Fruit fly (Drosophila melanogaster): ENCODE measurements around the gene CG13073.

The CG13073 gene

DNA sequence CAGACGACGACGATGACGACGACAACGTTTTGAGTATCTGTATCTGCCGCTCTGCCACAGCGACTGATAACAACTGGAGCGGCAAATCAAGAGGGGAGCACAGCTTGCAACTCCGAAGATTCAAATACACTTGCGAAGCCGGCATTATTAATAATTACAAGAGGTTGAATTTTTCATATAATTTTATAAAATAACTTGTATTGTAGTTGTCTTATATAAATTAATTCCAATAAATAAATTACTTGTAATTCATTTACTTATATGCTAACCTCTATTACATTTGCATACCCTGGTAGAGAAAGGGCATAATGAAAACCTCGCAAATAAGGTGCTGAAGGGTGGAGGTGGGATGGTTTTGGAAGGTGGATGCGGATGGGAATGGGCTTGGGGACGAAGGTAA, 13.0 kb downstream of the CG13073 start (continued):
- peak; percentile 71 for TF ChIP-seq Sp1 (GFP tag; optimal IDR thresholded peaks at IDR 0.05)
- TF ChIP-seq jim (GFP tag; optimal IDR thresholded peaks at IDR 0.05): no peak
- TF ChIP-seq Myc (optimal IDR thresholded peaks at IDR 0.05): no peak
- peak; percentile 17 for TF ChIP-seq woc (GFP tag; optimal IDR thresholded peaks at IDR 0.05)
- TF ChIP-seq CrebA (GFP tag; optimal IDR thresholded peaks at IDR 0.05; ENCODE audit: borderline replicate concordance): no peak
- peak; percentile 73 for TF ChIP-seq HLH106 (tag; optimal IDR thresholded peaks at IDR 0.05)
- peak; percentile 53 for TF ChIP-seq brk (GFP tag; optimal IDR thresholded peaks at IDR 0.05)
- no peak for TF ChIP-seq usp (GFP tag; optimal IDR thresholded peaks at IDR 0.05)
- peak; percentile 67 for TF ChIP-seq OdsH (GFP tag; optimal IDR thresholded peaks at IDR 0.05)
- peak; percentile 58 for TF ChIP-seq h (GFP tag; optimal IDR thresholded peaks at IDR 0.05)
- peak; percentile 18 for TF ChIP-seq sage (GFP tag; optimal IDR thresholded peaks at IDR 0.05)
- TF ChIP-seq GATAd (GFP tag; optimal IDR thresholded peaks at IDR 0.05): no peak
- TF ChIP-seq tai (GFP tag; optimal IDR thresholded peaks at IDR 0.05): no peak
- TF ChIP-seq CG32264 (GFP tag; optimal IDR thresholded peaks at IDR 0.05): no peak
- TF ChIP-seq rgr (GFP tag; optimal IDR thresholded peaks at IDR 0.05): peak; percentile 58

- no peak for TF ChIP-seq dl (GFP tag; optimal IDR thresholded peaks at IDR 0.05; ENCODE audit: insufficient read depth in 1 of 2, partially characterized antibody in 2 of 2)
- TF ChIP-seq Sp1 (GFP tag; optimal IDR thresholded peaks at IDR 0.05): peak; percentile 77
- peak; percentile 75 to 89 for TF ChIP-seq foxo (GFP tag; optimal IDR thresholded peaks at IDR 0.05)
- TF ChIP-seq tai (GFP tag; optimal IDR thresholded peaks at IDR 0.05): peak; percentile 49
- peak; percentile 77 for TF ChIP-seq HLH106 (tag; optimal IDR thresholded peaks at IDR 0.05)
- TF ChIP-seq CG32264 (GFP tag; optimal IDR thresholded peaks at IDR 0.05): peak; percentile 46
- peak; percentile 90 for TF ChIP-seq ey (GFP tag; optimal IDR thresholded peaks at IDR 0.05)
- peak; percentile 59 for TF ChIP-seq CrebA (GFP tag; optimal IDR thresholded peaks at IDR 0.05; ENCODE audit: borderline replicate concordance)
- peak; percentile 33 for TF ChIP-seq sage (GFP tag; optimal IDR thresholded peaks at IDR 0.05)
- peak; percentile 59 for TF ChIP-seq Mio (GFP tag; optimal IDR thresholded peaks at IDR 0.05)
- peak; percentile 89 for TF ChIP-seq fru (GFP tag; optimal IDR thresholded peaks at IDR 0.05)
- peak; percentile 71 for TF ChIP-seq dmrt93B (GFP tag; optimal IDR thresholded peaks at IDR 0.05)
- TF ChIP-seq Rel (GFP tag; optimal IDR thresholded peaks at IDR 0.05): no peak
- TF ChIP-seq Rel (tag; optimal IDR thresholded peaks at IDR 0.05): no peak
- no peak for TF ChIP-seq Dif (GFP tag; optimal IDR thresholded peaks at IDR 0.05; ENCODE audit: partially characterized antibody)
- TF ChIP-seq N (GFP tag; optimal IDR thresholded peaks at IDR 0.05): no peak
- TF ChIP-seq br (GFP tag; optimal IDR thresholded peaks at IDR 0.05): peak; percentile 90
- peak; percentile 72 for TF ChIP-seq woc (GFP tag; optimal IDR thresholded peaks at IDR 0.05)
- peak; percentile 48 for TF ChIP-seq Hr83 (GFP tag; optimal IDR thresholded peaks at IDR 0.05; ENCODE audit: poor library complexity, severe bottlenecking)
- TF ChIP-seq psq (GFP tag; optimal IDR thresholded peaks at IDR 0.05): peak; percentile 72
- TF ChIP-seq brk (GFP tag; optimal IDR thresholded peaks at IDR 0.05): peak; percentile 11
- peak; percentile 88 for TF ChIP-seq rgr (GFP tag; optimal IDR thresholded peaks at IDR 0.05)
- peak; percentile 41 for TF ChIP-seq sv (GFP tag; optimal IDR thresholded peaks at IDR 0.05)
- TF ChIP-seq dsf (GFP tag; optimal IDR thresholded peaks at IDR 0.05; ENCODE audit: borderline replicate concordance): no peak
- TF ChIP-seq Jra (GFP tag; optimal IDR thresholded peaks at IDR 0.05): peak; percentile 59
- TF ChIP-seq h (GFP tag; optimal IDR thresholded peaks at IDR 0.05): peak; percentile 92
- peak; percentile 83 for TF ChIP-seq OdsH (GFP tag; optimal IDR thresholded peaks at IDR 0.05)
- TF ChIP-seq Hr78 (GFP tag; optimal IDR thresholded peaks at IDR 0.05): no peak
- TF ChIP-seq Hnf4 (GFP tag; optimal IDR thresholded peaks at IDR 0.05): peak; percentile 77
- TF ChIP-seq Vsx2 (GFP tag; optimal IDR thresholded peaks at IDR 0.05; ENCODE audit: partially characterized antibody): no peak
These were observed 13.9 kb downstream of the CG13073 start for dm6 chr3L:16203236-16203635.

- TF ChIP-seq OdsH (GFP tag; optimal IDR thresholded peaks at IDR 0.05): peak; percentile 62
- peak; percentile 37 for TF ChIP-seq dmrt93B (GFP tag; optimal IDR thresholded peaks at IDR 0.05)
- no peak for TF ChIP-seq Hnf4 (GFP tag; optimal IDR thresholded peaks at IDR 0.05)
- no peak for TF ChIP-seq lola (GFP tag; optimal IDR thresholded peaks at IDR 0.05)
- no peak for TF ChIP-seq sage (GFP tag; optimal IDR thresholded peaks at IDR 0.05)
- TF ChIP-seq tai (GFP tag; optimal IDR thresholded peaks at IDR 0.05): peak; percentile 52
- TF ChIP-seq Hr78 (GFP tag; optimal IDR thresholded peaks at IDR 0.05): no peak
- no peak for TF ChIP-seq Myc (optimal IDR thresholded peaks at IDR 0.05)
- TF ChIP-seq Hr83 (GFP tag; optimal IDR thresholded peaks at IDR 0.05; ENCODE audit: poor library complexity, severe bottlenecking): no peak
- TF ChIP-seq Mio (GFP tag; optimal IDR thresholded peaks at IDR 0.05): no peak
- no peak for TF ChIP-seq CG9705 (GFP tag; optimal IDR thresholded peaks at IDR 0.05)
- no peak for TF ChIP-seq N (GFP tag; optimal IDR thresholded peaks at IDR 0.05)
- peak; percentile 47 for TF ChIP-seq Sp1 (GFP tag; optimal IDR thresholded peaks at IDR 0.05)
- TF ChIP-seq CrebA (GFP tag; optimal IDR thresholded peaks at IDR 0.05; ENCODE audit: borderline replicate concordance): no peak
- peak in 1 of 2 experiments; percentile 65 for TF ChIP-seq foxo (GFP tag; optimal IDR thresholded peaks at IDR 0.05)
- no peak for TF ChIP-seq usp (GFP tag; optimal IDR thresholded peaks at IDR 0.05)
- no peak for TF ChIP-seq brk (GFP tag; optimal IDR thresholded peaks at IDR 0.05)
- no peak for TF ChIP-seq Vsx2 (GFP tag; optimal IDR thresholded peaks at IDR 0.05; ENCODE audit: partially characterized antibody)
- TF ChIP-seq fru (GFP tag; optimal IDR thresholded peaks at IDR 0.05): peak; percentile 62
- TF ChIP-seq h (GFP tag; optimal IDR thresholded peaks at IDR 0.05): peak; percentile 69
- TF ChIP-seq Abd-B (GFP tag; optimal IDR thresholded peaks at IDR 0.05): no peak
- peak; percentile 63 for TF ChIP-seq ey (GFP tag; optimal IDR thresholded peaks at IDR 0.05)
- TF ChIP-seq Dfd (GFP tag; optimal IDR thresholded peaks at IDR 0.05): no peak
- TF ChIP-seq psq (GFP tag; optimal IDR thresholded peaks at IDR 0.05): peak; percentile 42
- TF ChIP-seq GATAd (GFP tag; optimal IDR thresholded peaks at IDR 0.05): no peak
- TF ChIP-seq br (GFP tag; optimal IDR thresholded peaks at IDR 0.05): peak; percentile 5
- TF ChIP-seq HLH106 (tag; optimal IDR thresholded peaks at IDR 0.05): peak; percentile 48
- peak; percentile 53 for TF ChIP-seq rgr (GFP tag; optimal IDR thresholded peaks at IDR 0.05)
- TF ChIP-seq woc (GFP tag; optimal IDR thresholded peaks at IDR 0.05): peak; percentile 50
- no peak for TF ChIP-seq dl (GFP tag; optimal IDR thresholded peaks at IDR 0.05; ENCODE audit: insufficient read depth in 1 of 2, partially characterized antibody in 2 of 2)
- TF ChIP-seq Jra (GFP tag; optimal IDR thresholded peaks at IDR 0.05): no peak
- no peak for TF ChIP-seq CG32264 (GFP tag; optimal IDR thresholded peaks at IDR 0.05)
- TF ChIP-seq sv (GFP tag; optimal IDR thresholded peaks at IDR 0.05): no peak
These were observed 14.6 kb downstream of the CG13073 start for dm6 chr3L:16202550-16202949.

Measured in whole organism, wandering third instar larva.